Worm (Caenorhabditis elegans) whole organism, L1 larva: ENCODE measurements around the gene sumv-2.

ENCODE experiments used
- efl-1 ChIP-seq, 4 experiments: fragments of 150-350 bp; optimal IDR thresholded peaks in 3 of 4; peaks in 1 of 4; 1 replicate in 1 of 4; 2 replicates in 3 of 4; lab custom pipeline; 2014; ENCODE audit warnings: missing biosample characterization in 2 of 4, missing genetic modification characterization in 2 of 4, missing genetic modification reagents in 2 of 4
- lin-13 ChIP-seq: fragments of 150-350 bp; optimal IDR thresholded peaks from 2 replicates; lab custom pipeline; 2014; ENCODE audit warnings: missing biosample characterization, missing genetic modification reagents, missing genetic modification characterization
- lir-3 ChIP-seq: sonication (generic microtip); optimal IDR thresholded peaks from 2 replicates; lab custom pipeline; 2016; ENCODE audit warnings: mild to moderate bottlenecking, missing genetic modification characterization, moderate library complexity, missing compliant biosample characterization; ENCODE audit not compliant: poor library complexity
- pqm-1 ChIP-seq: sonication (generic microtip); optimal IDR thresholded peaks from 3 replicates; lab custom pipeline; 2017; ENCODE audit warnings: missing biosample characterization, missing genetic modification characterization
- unc-30 ChIP-seq: sonication (generic microtip); optimal IDR thresholded peaks from 2 replicates; lab custom pipeline; 2017; ENCODE audit warnings: missing biosample characterization, missing genetic modification characterization
- zag-1 ChIP-seq: fragments of 150-350 bp; optimal IDR thresholded peaks from 2 replicates; lab custom pipeline; 2014; ENCODE audit warnings: missing biosample characterization, missing genetic modification characterization

- TF ChIP-seq lin-13 (no peak), zag-1 (tag; lab: Kevin White, UChicago) (no peak), unc-30 (tag; lab: Kevin White, UChicago) (no peak), efl-1 (optimal IDR thresholded peaks at IDR 0.05; lab: Kevin White, UChicago) (no peak), efl-1 (GFP tag; optimal IDR thresholded peaks at IDR 0.05 in 1 of 2; lab: Kevin White, UChicago) (peak in 1 of 2 experiments; percentile 45), lir-3 (tag; lab: Kevin White, UChicago) (no peak), pqm-1 (tag; lab: Kevin White, UChicago) (no peak)
These were observed 34.1 kb downstream of the sumv-2 start for ce11 chrV:4651480-4651879.
